Worm (Caenorhabditis elegans): ENCODE measurements around the gene gcy-23.

Gene gcy-23

ce11 chrIV:3338676-3339075 lies 49.5 kb upstream of the gcy-23 start, which contains the start of gene hrpa-1 (continued):
- peak; percentile 52 for TF ChIP-seq snpc-1.3 (tag; optimal IDR thresholded peaks at IDR 0.05; ENCODE audit: insufficient read depth)
- TF ChIP-seq C06A6.2 (GFP tag; conservative IDR thresholded peaks at IDR 0.05): no peak
- no peak; the same call in 1 of the 2 replicates for TF ChIP-seq D2030.7 (GFP tag; IDR thresholded peaks at IDR 0.05)
- no peak for TF ChIP-seq mxl-1 (tag; optimal IDR thresholded peaks at IDR 0.05)
- no peak for TF ChIP-seq tbx-9 (tag; optimal IDR thresholded peaks at IDR 0.05; ENCODE audit: borderline replicate concordance)
- TF ChIP-seq F55B11.4 (tag; optimal IDR thresholded peaks at IDR 0.05; ENCODE audit: borderline replicate concordance, insufficient read depth): no peak
- no peak for TF ChIP-seq sptf-2 (GFP tag; optimal IDR thresholded peaks at IDR 0.05)
- no peak for TF ChIP-seq T26A5.8 (tag; optimal IDR thresholded peaks at IDR 0.05)
- TF ChIP-seq aptf-3 (GFP tag; IDR thresholded peaks at IDR 0.05): no peak
- no peak for TF ChIP-seq unc-130 (GFP tag; optimal IDR thresholded peaks at IDR 0.05)
- no peak for TF ChIP-seq nhr-80 (tag; optimal IDR thresholded peaks at IDR 0.05)
- TF ChIP-seq ztf-18 (tag; optimal IDR thresholded peaks at IDR 0.05): peak; percentile 2
- TF ChIP-seq nfya-2 (GFP tag; IDR thresholded peaks at IDR 0.05): no peak
- TF ChIP-seq mcd-1 (GFP tag; IDR thresholded peaks at IDR 0.05): peak; percentile 87
- TF ChIP-seq lag-1 (GFP tag; IDR thresholded peaks at IDR 0.05): no peak
- TF ChIP-seq snpc-3.4 (tag; optimal IDR thresholded peaks at IDR 0.05): peak; percentile 35
- peak; percentile 55; the same call in 1 of the 2 replicates for TF ChIP-seq K11D2.4 (GFP tag; IDR thresholded peaks at IDR 0.05)
- peak; percentile 33 for TF ChIP-seq F49E8.2 (tag; optimal IDR thresholded peaks at IDR 0.05; ENCODE audit: insufficient read depth)
- peak; percentile 79 for TF ChIP-seq dox-1 (GFP tag; IDR thresholded peaks at IDR 0.05)
- TF ChIP-seq ceh-91 (GFP tag; IDR thresholded peaks at IDR 0.05): peak; percentile 63; the same call in 1 of the 2 replicates
- TF ChIP-seq Y95B8A.8 (GFP tag; IDR thresholded peaks at IDR 0.05): peak; percentile 26; the same call in 1 of the 2 replicates
- no peak for TF ChIP-seq egl-18 (GFP tag; IDR thresholded peaks at IDR 0.05)
- no peak for TF ChIP-seq die-1 (tag; optimal IDR thresholded peaks at IDR 0.05)
- peak; percentile 85 for TF ChIP-seq lin-54 (GFP tag; optimal IDR thresholded peaks at IDR 0.05)
- TF ChIP-seq F22D6.2 (tag; optimal IDR thresholded peaks at IDR 0.05): no peak
- TF ChIP-seq hmg-1.2 (GFP tag; IDR thresholded peaks at IDR 0.05): peak; percentile 47
- no peak for TF ChIP-seq nhr-179 (tag; optimal IDR thresholded peaks at IDR 0.05)
- TF ChIP-seq attf-5 (GFP tag; optimal IDR thresholded peaks at IDR 0.05): peak; percentile 45
- no peak for TF ChIP-seq ztf-25 (GFP tag; IDR thresholded peaks at IDR 0.05)
- TF ChIP-seq snpc-4 (GFP tag; optimal IDR thresholded peaks at IDR 0.05): peak; percentile 16
- TF ChIP-seq snpc-4 (tag; optimal IDR thresholded peaks at IDR 0.05): peak in 3 of 4 experiments; percentile 3 to 51 (median 11)
- no peak for TF ChIP-seq Y56A3A.18 (GFP tag; IDR thresholded peaks at IDR 0.05)
- TF ChIP-seq lsl-1 (GFP tag; optimal IDR thresholded peaks at IDR 0.05): peak; percentile 54
- TF ChIP-seq rpc-1 (optimal IDR thresholded peaks at IDR 0.05): no peak
- TF ChIP-seq rpc-1 (tag; optimal IDR thresholded peaks at IDR 0.05): no peak
- no peak for TF ChIP-seq gei-17 (GFP tag; optimal IDR thresholded peaks at IDR 0.05)
- TF ChIP-seq ama-1 (optimal IDR thresholded peaks at IDR 0.05): no peak
- TF ChIP-seq ama-1 (GFP tag; optimal IDR thresholded peaks at IDR 0.05): no peak
- TF ChIP-seq hmg-20 (GFP tag; IDR thresholded peaks at IDR 0.05): no peak
- TF ChIP-seq F23B12.7 (tag; optimal IDR thresholded peaks at IDR 0.05; ENCODE audit: insufficient read depth): peak; percentile 66
- no peak for TF ChIP-seq akir-1 (GFP tag; optimal IDR thresholded peaks at IDR 0.05)
- TF ChIP-seq nhr-90 (tag; optimal IDR thresholded peaks at IDR 0.05): no peak
- no peak for TF ChIP-seq hrde-1 (tag; optimal IDR thresholded peaks at IDR 0.05; ENCODE audit: borderline replicate concordance)
- peak; percentile 44; the same call in 1 of the 2 replicates for TF ChIP-seq pbrm-1 (GFP tag; IDR thresholded peaks at IDR 0.05)
- TF ChIP-seq attf-3 (GFP tag; conservative IDR thresholded peaks at IDR 0.05): peak; percentile 49; the same call in 1 of the 2 replicates
- TF ChIP-seq B0035.1 (tag; optimal IDR thresholded peaks at IDR 0.05): no peak
- no peak for TF ChIP-seq chd-7 (tag; optimal IDR thresholded peaks at IDR 0.05)
- TF ChIP-seq atf-7 (tag; optimal IDR thresholded peaks at IDR 0.05): no peak
- no peak for TF ChIP-seq ztf-3 (GFP tag; optimal IDR thresholded peaks at IDR 0.05)

Measured in whole organism, young adult.